Fruit fly (Drosophila melanogaster) whole organism, embryonic: Measurements from ENCODE around the gene CG32645.

Source experiments
- ATbp ChIP-seq: fragments of 200-800 bp; sonication (Bioruptor generic); optimal IDR thresholded peaks from 2 replicates; lab custom pipeline; 2017; ENCODE audit warnings: missing biosample characterization, mild to moderate bottlenecking, missing genetic modification characterization, missing genetic modification reagents
- Asciz ChIP-seq: fragments of 200-800 bp; sonication (Bioruptor generic); optimal IDR thresholded peaks from 2 replicates; lab custom pipeline; 2017; ENCODE audit warnings: missing biosample characterization, mild to moderate bottlenecking, missing genetic modification characterization, missing genetic modification reagents
- Bgb ChIP-seq: fragments of 200-800 bp; sonication (Bioruptor generic); IDR thresholded peaks from 2 replicates; pipeline ENCODE4 v1.3.6; 2022; ENCODE audit warnings: missing biosample characterization, missing genetic modification characterization; ENCODE audit not compliant: partially characterized antibody
- Bteb2 ChIP-seq: fragments of 200-800 bp; sonication (Bioruptor generic); optimal IDR thresholded peaks from 2 replicates; lab custom pipeline; 2016; ENCODE audit warnings: missing biosample characterization, missing genetic modification characterization
- CG10462 ChIP-seq: fragments of 200-800 bp; sonication (Bioruptor generic); optimal IDR thresholded peaks from 2 replicates; lab custom pipeline; 2016; ENCODE audit warnings: missing biosample characterization, missing genetic modification characterization
- CG10959 ChIP-seq: fragments of 200-800 bp; sonication (Bioruptor generic); IDR thresholded peaks from 2 replicates; pipeline ENCODE4 v1.3.6; 2022; ENCODE audit warnings: missing biosample characterization, missing genetic modification characterization
- CG11085 ChIP-seq: fragments of 200-800 bp; sonication (Bioruptor generic); IDR thresholded peaks from 2 replicates; pipeline ENCODE4 v1.3.6; 2022; ENCODE audit warnings: missing biosample characterization, missing genetic modification characterization
- CG11696 ChIP-seq: fragments of 200-800 bp; sonication (Bioruptor generic); IDR thresholded peaks from 2 replicates; pipeline ENCODE4 v1.3.6; 2022; ENCODE audit warnings: missing biosample characterization, missing genetic modification characterization
- CG13296 ChIP-seq: fragments of 200-800 bp; sonication (Bioruptor generic); optimal IDR thresholded peaks from 3 replicates; lab custom pipeline; 2018; ENCODE audit warnings: missing biosample characterization, mild to moderate bottlenecking, missing genetic modification characterization
- CG13424 ChIP-seq: fragments of 200-800 bp; sonication (Bioruptor generic); optimal IDR thresholded peaks from 2 replicates; lab custom pipeline; 2019; ENCODE audit warnings: missing biosample characterization, mild to moderate bottlenecking, missing genetic modification characterization, moderate library complexity
- CG16813 ChIP-seq: fragments of 200-800 bp; sonication (Bioruptor generic); IDR thresholded peaks from 3 replicates; pipeline ENCODE4 v1.3.6; 2022; ENCODE audit warnings: missing biosample characterization, missing genetic modification characterization; ENCODE audit not compliant: partially characterized antibody
- CG17385 ChIP-seq: fragments of 200-800 bp; sonication (Bioruptor generic); optimal IDR thresholded peaks from 3 replicates; lab custom pipeline; 2018; ENCODE audit warnings: missing biosample characterization, mild to moderate bottlenecking, missing genetic modification characterization
- CG17829 ChIP-seq: fragments of 200-800 bp; optimal IDR thresholded peaks from 2 replicates; lab custom pipeline; 2019; ENCODE audit warnings: missing biosample characterization, mild to moderate bottlenecking, missing genetic modification characterization, moderate library complexity
- CG18476 ChIP-seq: fragments of 200-800 bp; sonication (Bioruptor generic); optimal IDR thresholded peaks from 2 replicates; lab custom pipeline; 2016; ENCODE audit warnings: missing biosample characterization, mild to moderate bottlenecking, missing genetic modification characterization
- CG18764 ChIP-seq: fragments of 200-800 bp; sonication (Bioruptor generic); optimal IDR thresholded peaks from 3 replicates; lab custom pipeline; 2016; ENCODE audit warnings: missing biosample characterization, missing genetic modification characterization
- CG2120 ChIP-seq: fragments of 200-800 bp; sonication (Bioruptor generic); optimal IDR thresholded peaks from 3 replicates; lab custom pipeline; 2016; ENCODE audit warnings: missing biosample characterization, missing genetic modification characterization
- CG3163 ChIP-seq: fragments of 200-800 bp; sonication (Bioruptor generic); optimal IDR thresholded peaks from 3 replicates; lab custom pipeline; 2016; ENCODE audit warnings: missing biosample characterization, missing genetic modification characterization
- CG32772 ChIP-seq: fragments of 200-800 bp; sonication (Bioruptor generic); IDR thresholded peaks from 2 replicates; pipeline ENCODE4 v1.3.6; 2022; ENCODE audit warnings: missing biosample characterization, missing genetic modification characterization
- CG4424 ChIP-seq: fragments of 200-800 bp; sonication (Bioruptor generic); optimal IDR thresholded peaks from 3 replicates; lab custom pipeline; 2016; ENCODE audit warnings: missing biosample characterization, missing genetic modification characterization
- CG4707 ChIP-seq: fragments of 200-800 bp; sonication (Bioruptor generic); optimal IDR thresholded peaks from 2 replicates; lab custom pipeline; 2018; ENCODE audit warnings: missing biosample characterization, mild to moderate bottlenecking, missing genetic modification characterization, moderate library complexity
- CG6791 ChIP-seq: fragments of 200-800 bp; sonication (Bioruptor generic); IDR thresholded peaks from 3 replicates; pipeline ENCODE4 v1.3.6; 2022; ENCODE audit warnings: missing biosample characterization, missing genetic modification characterization; ENCODE audit not compliant: partially characterized antibody
- CG7357 ChIP-seq: fragments of 200-800 bp; sonication (Bioruptor generic); IDR thresholded peaks from 3 replicates; pipeline ENCODE4 v1.3.6; 2022; ENCODE audit warnings: missing biosample characterization, missing genetic modification characterization
- CG8290 ChIP-seq, 3 experiments: fragments of 200-800 bp; sonication (Bioruptor generic); optimal IDR thresholded peaks; 2 replicates each; lab custom pipeline; 2016 to 2019; ENCODE audit warnings: missing biosample characterization in 3 of 3, missing genetic modification characterization in 3 of 3, mild to moderate bottlenecking in 2 of 3, moderate library complexity in 1 of 3
- CG8388 ChIP-seq: fragments of 200-800 bp; sonication (Bioruptor generic); optimal IDR thresholded peaks from 2 replicates; lab custom pipeline; 2019; ENCODE audit warnings: missing biosample characterization, mild to moderate bottlenecking, missing genetic modification characterization, moderate library complexity
- CG9876 ChIP-seq: fragments of 200-800 bp; sonication (Bioruptor generic); optimal IDR thresholded peaks from 2 replicates; lab custom pipeline; 2016; ENCODE audit warnings: missing biosample characterization, missing genetic modification characterization
- CTCF ChIP-seq: fragments of 200-800 bp; sonication (Bioruptor generic); optimal IDR thresholded peaks from 2 replicates; lab custom pipeline; 2017; ENCODE audit warnings: missing biosample characterization, mild to moderate bottlenecking, missing genetic modification characterization, moderate library complexity
- D19A ChIP-seq: fragments of 200-800 bp; optimal IDR thresholded peaks from 3 replicates; lab custom pipeline; 2019; ENCODE audit warnings: missing biosample characterization, mild to moderate bottlenecking, missing genetic modification characterization, moderate library complexity
- D19B ChIP-seq: fragments of 200-800 bp; sonication (Bioruptor generic); optimal IDR thresholded peaks from 2 replicates; lab custom pipeline; 2017; ENCODE audit warnings: missing biosample characterization, mild to moderate bottlenecking, missing genetic modification characterization
- Dek ChIP-seq: fragments of 200-800 bp; sonication (Bioruptor generic); optimal IDR thresholded peaks from 3 replicates; lab custom pipeline; 2019; ENCODE audit warnings: missing biosample characterization, mild to moderate bottlenecking, missing genetic modification characterization, moderate library complexity
- Gsc ChIP-seq: fragments of 200-800 bp; sonication (Bioruptor generic); IDR thresholded peaks from 2 replicates; pipeline ENCODE4 v1.3.6; 2022; ENCODE audit warnings: missing biosample characterization, missing genetic modification characterization
- HLH4C ChIP-seq: fragments of 200-800 bp; sonication (Bioruptor generic); IDR thresholded peaks from 3 replicates; pipeline ENCODE4 v1.3.6; 2022; ENCODE audit warnings: missing biosample characterization, missing genetic modification characterization; ENCODE audit not compliant: partially characterized antibody
- HmgZ ChIP-seq: fragments of 200-800 bp; sonication (Bioruptor generic); optimal IDR thresholded peaks from 2 replicates; lab custom pipeline; 2018; ENCODE audit warnings: missing biosample characterization, mild to moderate bottlenecking, missing genetic modification characterization
- Hr51 ChIP-seq, 2 experiments: fragments of 200-800 bp; sonication (Bioruptor generic); optimal IDR thresholded peaks; 2 replicates in 1 of 2; 3 replicates in 1 of 2; lab custom pipeline; 2016 to 2018; ENCODE audit warnings: missing biosample characterization in 2 of 2, missing genetic modification characterization in 2 of 2, mild to moderate bottlenecking in 1 of 2, moderate library complexity in 1 of 2
- Lpt ChIP-seq: fragments of >200 bp; optimal IDR thresholded peaks from 2 replicates; lab custom pipeline; 2018; ENCODE audit warnings: missing biosample characterization, missing genetic modification characterization
- Med ChIP-seq: fragments of 200-800 bp; sonication (Bioruptor generic); peaks from one replicate; lab custom pipeline; 2016; ENCODE audit warnings: missing biosample characterization, missing genetic modification characterization, mild to moderate bottlenecking, inconsistent platforms, moderate library complexity
- Pdp1 ChIP-seq, 2 experiments: fragments of 200-800 bp; sonication (Bioruptor generic); optimal IDR thresholded peaks; 3 replicates each; lab custom pipeline; 2016; ENCODE audit warnings: missing biosample characterization in 2 of 2, missing genetic modification characterization in 2 of 2, mild to moderate bottlenecking in 1 of 2, moderate library complexity in 1 of 2
- Rfx ChIP-seq: fragments of 200-800 bp; sonication (Bioruptor generic); IDR thresholded peaks from 2 replicates; pipeline ENCODE4 v1.3.6; 2022; ENCODE audit warnings: missing biosample characterization, missing genetic modification characterization
- Spps ChIP-seq: fragments of 200-800 bp; sonication (Bioruptor generic); optimal IDR thresholded peaks from 2 replicates; lab custom pipeline; 2018; ENCODE audit warnings: missing biosample characterization, mild to moderate bottlenecking, missing genetic modification characterization
- ci ChIP-seq: fragments of 200-800 bp; sonication (Bioruptor generic); IDR thresholded peaks from 3 replicates; pipeline ENCODE4 v1.3.6; 2022; ENCODE audit warnings: missing biosample characterization, missing genetic modification characterization
- dmrt11E ChIP-seq: fragments of 200-800 bp; sonication (Bioruptor generic); optimal IDR thresholded peaks from 3 replicates; lab custom pipeline; 2018; ENCODE audit warnings: missing biosample characterization, mild to moderate bottlenecking, missing genetic modification characterization, moderate library complexity
- emc ChIP-seq: fragments of 200-800 bp; sonication (Bioruptor generic); optimal IDR thresholded peaks from 2 replicates; lab custom pipeline; 2016; ENCODE audit warnings: missing biosample characterization, missing genetic modification characterization
- en ChIP-seq: fragments of 200-800 bp; sonication (Bioruptor generic); optimal IDR thresholded peaks from 2 replicates; lab custom pipeline; 2016; ENCODE audit warnings: missing biosample characterization, missing genetic modification characterization
- eve ChIP-seq, 2 experiments: fragments of >200 bp; optimal IDR thresholded peaks; 2 replicates each; lab custom pipeline; 2017; ENCODE audit warnings: missing biosample characterization in 2 of 2, missing genetic modification characterization in 2 of 2
- ftz-f1 ChIP-seq: fragments of 200-800 bp; sonication (Bioruptor generic); optimal IDR thresholded peaks from 2 replicates; lab custom pipeline; 2016; ENCODE audit warnings: missing biosample characterization, missing genetic modification characterization
- kay ChIP-seq: fragments of 200-800 bp; sonication (Bioruptor generic); optimal IDR thresholded peaks from 2 replicates; lab custom pipeline; 2016; ENCODE audit warnings: missing biosample characterization, missing genetic modification characterization
- nau ChIP-seq: fragments of 200-800 bp; sonication (Bioruptor generic); optimal IDR thresholded peaks from 3 replicates; lab custom pipeline; 2017; ENCODE audit warnings: missing biosample characterization, mild to moderate bottlenecking, missing genetic modification characterization, missing genetic modification reagents
- nerfin-2 ChIP-seq: fragments of 200-800 bp; sonication (Bioruptor generic); IDR thresholded peaks from 2 replicates; pipeline ENCODE4 v1.3.6; 2022; ENCODE audit warnings: missing biosample characterization, missing genetic modification characterization; ENCODE audit not compliant: partially characterized antibody
- rib ChIP-seq: fragments of 200-800 bp; sonication (Bioruptor generic); IDR thresholded peaks from 2 replicates; pipeline ENCODE4 v1.3.6; 2022; ENCODE audit warnings: missing biosample characterization, missing genetic modification characterization
- stwl ChIP-seq: fragments of 200-800 bp; sonication (Bioruptor generic); optimal IDR thresholded peaks from 3 replicates; lab custom pipeline; 2018; ENCODE audit warnings: missing biosample characterization, mild to moderate bottlenecking, missing genetic modification characterization, moderate library complexity
- tll ChIP-seq, 2 experiments: fragments of 200-800 bp in 1 of 2; fragments of >200 bp in 1 of 2; sonication (Bioruptor generic) in 1 of 2; optimal IDR thresholded peaks; 2 replicates each; lab custom pipeline; 2017 to 2019; ENCODE audit warnings: missing biosample characterization in 2 of 2, missing genetic modification characterization in 2 of 2, mild to moderate bottlenecking in 1 of 2, moderate library complexity in 1 of 2
- zfh1 ChIP-seq: fragments of 200-800 bp; sonication (Bioruptor generic); IDR thresholded peaks from 3 replicates; pipeline ENCODE4 v1.3.6; 2022; ENCODE audit warnings: missing biosample characterization, missing genetic modification characterization

CG32645 gene

dm6 chrX:13134811-13135210 lies 4.2 kb upstream of the CG32645 start:
- TF ChIP-seq CG17385 (GFP tag; lab: Kevin White, UChicago) (no peak), CG32772 (GFP tag; lab: Robert Waterston, UW) (no peak), D19A (tag; lab: Kevin White, UChicago) (peak; percentile 7), Pdp1 (GFP tag; optimal IDR thresholded peaks at IDR 0.05; lab: Kevin White, UChicago) (peak in 1 of 2 experiments; percentile 0), CG10959 (GFP tag; lab: Robert Waterston, UW) (no peak), tll (GFP tag; optimal IDR thresholded peaks at IDR 0.05; lab: Kevin White, UChicago) (no peak), CG9876 (no peak), CG6791 (GFP tag; lab: Robert Waterston, UW) (0 out of 3 replicates have a peak, but pooled peaks have one; percentile 42), CG16813 (GFP tag; lab: Robert Waterston, UW) (0 out of 3 replicates have a peak, but pooled peaks have one; percentile 6), Bgb (GFP tag; lab: Robert Waterston, UW) (0 out of 2 replicates have a peak, but pooled peaks have one; percentile 29), CG11696 (GFP tag; lab: Robert Waterston, UW) (no peak), CG13296 (GFP tag; lab: Kevin White, UChicago) (no peak), Rfx (GFP tag; lab: Robert Waterston, UW) (no peak), CG11085 (GFP tag; lab: Robert Waterston, UW) (no peak), Hr51 (GFP tag; optimal IDR thresholded peaks at IDR 0.05; lab: Kevin White, UChicago) (no peak), nau (GFP tag; lab: Kevin White, UChicago) (no peak), zfh1 (GFP tag; lab: Robert Waterston, UW) (no peak), ATbp (no peak), CTCF (GFP tag; lab: Kevin White, UChicago) (peak; percentile 64), ftz-f1 (no peak), CG18476 (GFP tag; lab: Kevin White, UChicago) (peak; percentile 47), CG17829 (tag; lab: Kevin White, UChicago) (no peak), emc (GFP tag; lab: Kevin White, UChicago) (no peak), stwl (peak; percentile 25), HmgZ (tag; lab: Kevin White, UChicago) (peak; percentile 25), dmrt11E (tag; lab: Kevin White, UChicago) (no peak), Bteb2 (GFP tag; lab: Kevin White, UChicago) (no peak), en (no peak), ci (GFP tag; lab: Robert Waterston, UW) (no peak), CG4424 (GFP tag; lab: Kevin White, UChicago) (no peak), CG4707 (no peak), CG8388 (GFP tag; lab: Kevin White, UChicago) (no peak), CG7357 (GFP tag; lab: Robert Waterston, UW) (no peak), Gsc (GFP tag; lab: Robert Waterston, UW) (no peak), CG18764 (no peak), HLH4C (GFP tag; lab: Robert Waterston, UW) (peak; percentile 44), CG10462 (no peak), D19B (GFP tag; lab: Kevin White, UChicago) (peak; percentile 43), CG2120 (GFP tag; lab: Kevin White, UChicago) (no peak), CG13424 (tag; lab: Kevin White, UChicago) (no peak), Med (GFP tag; lab: Kevin White, UChicago) (no peak), rib (GFP tag; lab: Robert Waterston, UW) (no peak), CG3163 (GFP tag; lab: Kevin White, UChicago) (no peak), Spps (tag; lab: Kevin White, UChicago) (no peak), Dek (peak; percentile 13), CG8290 (GFP tag; optimal IDR thresholded peaks at IDR 0.05; lab: Kevin White, UChicago) (peak; percentile 0), CG8290 (tag; optimal IDR thresholded peaks at IDR 0.05; lab: Kevin White, UChicago) (peak in 1 of 2 experiments; percentile 11), Asciz (GFP tag; lab: Kevin White, UChicago) (no peak), nerfin-2 (GFP tag; lab: Robert Waterston, UW) (no peak), kay (GFP tag; lab: Kevin White, UChicago) (peak; percentile 24), Lpt (GFP tag; lab: Kevin White, UChicago) (no peak), eve (GFP tag; optimal IDR thresholded peaks at IDR 0.05; lab: Kevin White, UChicago) (no peak)
